Fruit fly (Drosophila melanogaster) whole organism, embryonic: ENCODE data around the gene Gli.

Experiments
- CG10267 ChIP-seq: fragments of 200-800 bp; sonication (Bioruptor generic); optimal IDR thresholded peaks from 2 replicates; lab custom pipeline; 2018; ENCODE audit warnings: missing biosample characterization, mild to moderate bottlenecking, missing genetic modification characterization, moderate library complexity
- CG10274 ChIP-seq: fragments of 200-800 bp; sonication (Bioruptor generic); optimal IDR thresholded peaks from 3 replicates; lab custom pipeline; 2017; ENCODE audit warnings: missing biosample characterization, mild to moderate bottlenecking, missing genetic modification characterization
- CG10959 ChIP-seq: fragments of 200-800 bp; sonication (Bioruptor generic); IDR thresholded peaks from 2 replicates; pipeline ENCODE4 v1.3.6; 2022; ENCODE audit warnings: missing biosample characterization, missing genetic modification characterization
- CG11695 ChIP-seq: fragments of 200-800 bp; sonication (Bioruptor generic); IDR thresholded peaks from 3 replicates; pipeline ENCODE4 v1.3.6; 2022; ENCODE audit warnings: missing biosample characterization, missing genetic modification characterization
- CG12104 ChIP-seq: fragments of 200-800 bp; sonication (Bioruptor generic); optimal IDR thresholded peaks from 3 replicates; lab custom pipeline; 2016; ENCODE audit warnings: missing biosample characterization, missing genetic modification characterization
- CG12744 ChIP-seq: fragments of 200-800 bp; sonication (Bioruptor generic); optimal IDR thresholded peaks from 2 replicates; lab custom pipeline; 2016; ENCODE audit warnings: missing biosample characterization, missing genetic modification characterization
- CG13624 ChIP-seq: fragments of 200-800 bp; sonication (Bioruptor generic); optimal IDR thresholded peaks from 2 replicates; lab custom pipeline; 2016; ENCODE audit warnings: missing biosample characterization, missing genetic modification characterization
- CG17359 ChIP-seq: fragments of 200-800 bp; sonication (Bioruptor generic); optimal IDR thresholded peaks from 3 replicates; lab custom pipeline; 2018; ENCODE audit warnings: missing biosample characterization, mild to moderate bottlenecking, missing genetic modification characterization, moderate library complexity
- CG2120 ChIP-seq: fragments of 200-800 bp; sonication (Bioruptor generic); optimal IDR thresholded peaks from 3 replicates; lab custom pipeline; 2016; ENCODE audit warnings: missing biosample characterization, missing genetic modification characterization
- CG30020 ChIP-seq: fragments of 200-800 bp; optimal IDR thresholded peaks from 2 replicates; lab custom pipeline; 2019; ENCODE audit warnings: missing biosample characterization, mild to moderate bottlenecking, missing genetic modification characterization, moderate library complexity
- CG30403 ChIP-seq: fragments of 200-800 bp; sonication (Bioruptor generic); optimal IDR thresholded peaks from 3 replicates; lab custom pipeline; 2016; ENCODE audit warnings: missing biosample characterization, missing genetic modification characterization
- CG31365 ChIP-seq: fragments of 200-800 bp; sonication (Bioruptor generic); optimal IDR thresholded peaks from 2 replicates; lab custom pipeline; 2018; ENCODE audit warnings: missing biosample characterization, mild to moderate bottlenecking, missing genetic modification characterization
- CG32532 ChIP-seq: fragments of 200-800 bp; sonication (Bioruptor generic); IDR thresholded peaks from 2 replicates; pipeline ENCODE4 v1.3.6; 2022; ENCODE audit warnings: missing biosample characterization, missing genetic modification characterization
- CG42726 ChIP-seq: fragments of 200-800 bp; sonication (Bioruptor generic); IDR thresholded peaks from 2 replicates; pipeline ENCODE4 v1.3.6; 2022; ENCODE audit warnings: missing biosample characterization, missing genetic modification characterization; ENCODE audit not compliant: partially characterized antibody
- CG4404 ChIP-seq: fragments of 200-800 bp; sonication (Bioruptor generic); IDR thresholded peaks from 2 replicates; pipeline ENCODE4 v1.3.6; 2022; ENCODE audit warnings: missing biosample characterization, missing genetic modification characterization
- CG5180 ChIP-seq: fragments of 200-800 bp; sonication (Bioruptor generic); optimal IDR thresholded peaks from 3 replicates; lab custom pipeline; 2017; ENCODE audit warnings: missing biosample characterization, missing genetic modification characterization, mild to moderate bottlenecking, moderate library complexity, missing genetic modification reagents
- CG6683 ChIP-seq: fragments of 200-800 bp; sonication (Bioruptor generic); optimal IDR thresholded peaks from 2 replicates; lab custom pipeline; 2017; ENCODE audit warnings: missing biosample characterization, mild to moderate bottlenecking, missing genetic modification characterization, missing genetic modification reagents
- CG6689 ChIP-seq: fragments of 200-800 bp; sonication (Bioruptor generic); IDR thresholded peaks from 2 replicates; pipeline ENCODE4 v1.3.6; 2022; ENCODE audit warnings: missing biosample characterization, missing genetic modification characterization
- CG8388 ChIP-seq: fragments of 200-800 bp; sonication (Bioruptor generic); optimal IDR thresholded peaks from 2 replicates; lab custom pipeline; 2019; ENCODE audit warnings: missing biosample characterization, mild to moderate bottlenecking, missing genetic modification characterization, moderate library complexity
- CG9876 ChIP-seq: fragments of 200-800 bp; sonication (Bioruptor generic); optimal IDR thresholded peaks from 2 replicates; lab custom pipeline; 2016; ENCODE audit warnings: missing biosample characterization, missing genetic modification characterization
- CrebB ChIP-seq: fragments of 200-800 bp; sonication (Bioruptor generic); optimal IDR thresholded peaks from 3 replicates; lab custom pipeline; 2018; ENCODE audit warnings: missing biosample characterization, mild to moderate bottlenecking, missing genetic modification characterization
- Dip2 ChIP-seq: fragments of 200-800 bp; sonication (Bioruptor generic); IDR thresholded peaks from 2 replicates; pipeline ENCODE4 v1.3.6; 2022; ENCODE audit warnings: missing biosample characterization, missing genetic modification characterization
- Ets65A ChIP-seq: fragments of 200-800 bp; sonication (Bioruptor generic); peaks from one replicate; lab custom pipeline; 2016; ENCODE audit warnings: missing biosample characterization, missing genetic modification characterization
- Ets97D ChIP-seq: fragments of 200-800 bp; sonication (Bioruptor generic); optimal IDR thresholded peaks from 3 replicates; lab custom pipeline; 2016; ENCODE audit warnings: missing biosample characterization, missing genetic modification characterization
- Hand ChIP-seq: fragments of 200-800 bp; sonication (Bioruptor generic); optimal IDR thresholded peaks from 2 replicates; lab custom pipeline; 2017; ENCODE audit warnings: mild to moderate bottlenecking, missing biosample characterization, missing genetic modification reagents, missing genetic modification characterization
- Hmr ChIP-seq: fragments of 200-800 bp; sonication (Bioruptor generic); optimal IDR thresholded peaks from 3 replicates; lab custom pipeline; 2017; ENCODE audit warnings: mild to moderate bottlenecking, missing biosample characterization, missing genetic modification reagents, missing genetic modification characterization
- Hr39 ChIP-seq: fragments of >200 bp; optimal IDR thresholded peaks from 2 replicates; lab custom pipeline; 2017
- Lim3 ChIP-seq: fragments of 200-800 bp; sonication (Bioruptor generic); IDR thresholded peaks from 2 replicates; pipeline ENCODE4 v1.3.6; 2022; ENCODE audit warnings: missing biosample characterization, missing genetic modification characterization
- Max ChIP-seq: fragments of 200-800 bp; sonication (Bioruptor generic); optimal IDR thresholded peaks from 2 replicates; lab custom pipeline; 2016; ENCODE audit warnings: missing biosample characterization, mild to moderate bottlenecking, missing genetic modification characterization
- NK7.1 ChIP-seq: fragments of 200-800 bp; sonication (Bioruptor generic); optimal IDR thresholded peaks from 3 replicates; lab custom pipeline; 2016; ENCODE audit warnings: missing biosample characterization, missing genetic modification characterization
- Oli ChIP-seq: fragments of 200-800 bp; sonication (Bioruptor generic); optimal IDR thresholded peaks from 2 replicates; lab custom pipeline; 2018; ENCODE audit warnings: missing biosample characterization, mild to moderate bottlenecking, missing genetic modification characterization, moderate library complexity
- Six4 ChIP-seq: fragments of 200-800 bp; sonication (Bioruptor generic); optimal IDR thresholded peaks from 2 replicates; lab custom pipeline; 2016; ENCODE audit warnings: missing biosample characterization, missing genetic modification characterization
- Taf1 ChIP-seq: fragments of 200-800 bp; sonication (Bioruptor generic); IDR thresholded peaks from 2 replicates; pipeline ENCODE4 v1.3.6; 2022; ENCODE audit warnings: missing biosample characterization, missing genetic modification characterization
- ash1 ChIP-seq: fragments of 200-800 bp; sonication (Bioruptor generic); optimal IDR thresholded peaks from 2 replicates; lab custom pipeline; 2018; ENCODE audit warnings: missing biosample characterization, mild to moderate bottlenecking, missing genetic modification characterization
- bbx ChIP-seq: fragments of 200-800 bp; sonication (Bioruptor generic); IDR thresholded peaks from 2 replicates; pipeline ENCODE4 v1.3.6; 2022; ENCODE audit warnings: missing biosample characterization, missing genetic modification characterization; ENCODE audit not compliant: partially characterized antibody
- cato ChIP-seq: fragments of 200-800 bp; sonication (Bioruptor generic); optimal IDR thresholded peaks from 2 replicates; lab custom pipeline; 2016; ENCODE audit warnings: missing biosample characterization, missing genetic modification characterization, borderline replicate concordance
- eve ChIP-seq, 2 experiments: fragments of >200 bp; optimal IDR thresholded peaks; 2 replicates each; lab custom pipeline; 2017; ENCODE audit warnings: missing biosample characterization in 2 of 2, missing genetic modification characterization in 2 of 2
- fru ChIP-seq: fragments of >200 bp; optimal IDR thresholded peaks from 2 replicates; lab custom pipeline; 2017
- gcm ChIP-seq: fragments of 200-800 bp; sonication (Bioruptor generic); optimal IDR thresholded peaks from 2 replicates; lab custom pipeline; 2019; ENCODE audit warnings: missing biosample characterization, mild to moderate bottlenecking, missing genetic modification characterization, moderate library complexity
- gfzf ChIP-seq: fragments of 200-800 bp; sonication (Bioruptor generic); optimal IDR thresholded peaks from 2 replicates; lab custom pipeline; 2016; ENCODE audit warnings: missing biosample characterization, mild to moderate bottlenecking, missing genetic modification characterization, moderate library complexity
- gsb ChIP-seq: fragments of 200-800 bp; sonication (Bioruptor generic); IDR thresholded peaks from 2 replicates; pipeline ENCODE4 v1.3.6; 2022; ENCODE audit warnings: missing biosample characterization, missing genetic modification characterization
- maf-S ChIP-seq: fragments of 200-800 bp; sonication (Bioruptor generic); optimal IDR thresholded peaks from 2 replicates; lab custom pipeline; 2016; ENCODE audit warnings: missing biosample characterization, missing genetic modification characterization
- mld ChIP-seq: fragments of 200-800 bp; sonication (Bioruptor generic); IDR thresholded peaks from 3 replicates; pipeline ENCODE4 v1.3.6; 2022; ENCODE audit warnings: missing biosample characterization, missing genetic modification characterization; ENCODE audit not compliant: partially characterized antibody
- nmo ChIP-seq: fragments of 200-800 bp; sonication (Bioruptor generic); optimal IDR thresholded peaks from 2 replicates; lab custom pipeline; 2018; ENCODE audit warnings: missing biosample characterization, mild to moderate bottlenecking, missing genetic modification characterization, moderate library complexity
- pb ChIP-seq: fragments of 200-800 bp; sonication (Bioruptor generic); optimal IDR thresholded peaks from 3 replicates; lab custom pipeline; 2016; ENCODE audit warnings: missing biosample characterization, missing genetic modification characterization
- salm ChIP-seq: fragments of 200-800 bp; sonication (Bioruptor generic); optimal IDR thresholded peaks from 2 replicates; lab custom pipeline; 2018; ENCODE audit warnings: missing biosample characterization, mild to moderate bottlenecking, missing genetic modification characterization
- sima ChIP-seq: fragments of 200-800 bp; sonication (Bioruptor generic); optimal IDR thresholded peaks from 2 replicates; lab custom pipeline; 2016; ENCODE audit warnings: missing biosample characterization, missing genetic modification characterization
- ssp ChIP-seq: fragments of 200-800 bp; sonication (Bioruptor generic); IDR thresholded peaks from 2 replicates; pipeline ENCODE4 v1.3.6; 2022; ENCODE audit warnings: missing biosample characterization, missing genetic modification characterization
- tup ChIP-seq: fragments of 200-800 bp; sonication (Bioruptor generic); optimal IDR thresholded peaks from 2 replicates; lab custom pipeline; 2016; ENCODE audit warnings: missing biosample characterization, mild to moderate bottlenecking, missing genetic modification characterization, moderate library complexity
- wdn ChIP-seq: fragments of 200-800 bp; sonication (Bioruptor generic); IDR thresholded peaks from 2 replicates; pipeline ENCODE4 v1.3.6; 2022; ENCODE audit warnings: missing biosample characterization, missing genetic modification characterization
- yki ChIP-seq: fragments of >200 bp; optimal IDR thresholded peaks from 3 replicates; lab custom pipeline; 2018

Gene Gli

dm6 chr2L:15746600-15747393, 15.8 kb downstream of the Gli start (continued):
- TF ChIP-seq CrebB (peak; percentile 42), yki (lab: Kevin White, UChicago) (no peak), CG30020 (peak; percentile 84), Max (peak; percentile 61), gcm (GFP tag; lab: Kevin White, UChicago) (peak; percentile 93), wdn (GFP tag; lab: Robert Waterston, UW) (0 out of 2 replicates have a peak, but pooled peaks have one; percentile 52), maf-S (GFP tag; lab: Kevin White, UChicago) (no peak), bbx (GFP tag; lab: Robert Waterston, UW) (peak; percentile 29), CG10959 (GFP tag; lab: Robert Waterston, UW) (peak; percentile 77), mld (GFP tag; lab: Robert Waterston, UW) (no peak), CG42726 (GFP tag; lab: Robert Waterston, UW) (no peak), ash1 (GFP tag; lab: Kevin White, UChicago) (no peak), Oli (tag; lab: Kevin White, UChicago) (peak; percentile 93), CG8388 (GFP tag; lab: Kevin White, UChicago) (peak; percentile 91), CG32532 (peak; percentile 84), pb (GFP tag; lab: Kevin White, UChicago) (no peak), sima (GFP tag; lab: Kevin White, UChicago) (no peak), nmo (GFP tag; lab: Kevin White, UChicago) (peak; percentile 98), Lim3 (no peak), Hr39 (lab: Kevin White, UChicago) (no peak), ssp (GFP tag; lab: Robert Waterston, UW) (peak; percentile 71), gfzf (GFP tag; lab: Kevin White, UChicago) (no peak), CG5180 (peak; percentile 74), CG10267 (tag; lab: Kevin White, UChicago) (peak; percentile 88), Ets65A (GFP tag; lab: Kevin White, UChicago) (peak; percentile 95), CG4404 (GFP tag; lab: Robert Waterston, UW) (no peak; the same call in none of the 2 replicates), CG30403 (GFP tag; lab: Kevin White, UChicago) (peak; percentile 91), Taf1 (GFP tag; lab: Robert Waterston, UW) (peak; percentile 41; the same call in 1 of the 2 replicates), Hand (GFP tag; lab: Kevin White, UChicago) (peak; percentile 79), Hmr (GFP tag; lab: Kevin White, UChicago) (peak; percentile 90), CG12744 (GFP tag; lab: Kevin White, UChicago) (no peak), CG17359 (peak; percentile 83), CG31365 (tag; lab: Kevin White, UChicago) (no peak), CG6689 (GFP tag; lab: Robert Waterston, UW) (peak; percentile 92), CG11695 (peak; percentile 89), tup (GFP tag; lab: Kevin White, UChicago) (peak; percentile 39), CG9876 (no peak), gsb (GFP tag; lab: Robert Waterston, UW) (no peak), CG6683 (GFP tag; lab: Kevin White, UChicago) (peak; percentile 83), eve (GFP tag; optimal IDR thresholded peaks at IDR 0.05; lab: Kevin White, UChicago) (no peak), CG2120 (peak; percentile 57), cato (GFP tag; lab: Kevin White, UChicago) (peak; percentile 81), CG13624 (no peak), CG12104 (GFP tag; lab: Kevin White, UChicago) (peak; percentile 94), fru (lab: Kevin White, UChicago) (no peak), Six4 (GFP tag; lab: Kevin White, UChicago) (peak; percentile 87), Ets97D (GFP tag; lab: Kevin White, UChicago) (no peak), salm (tag; lab: Kevin White, UChicago) (peak; percentile 80), NK7.1 (GFP tag; lab: Kevin White, UChicago) (no peak), Dip2 (GFP tag; lab: Robert Waterston, UW) (no peak), CG10274 (GFP tag; lab: Kevin White, UChicago) (peak; percentile 72)
